Fruit fly (Drosophila melanogaster) ovary, adult (tissue): ENCODE data around the gene Orco.
A peak's percentile ranks its signal among the peaks of the same experiment; 100 is the strongest.

Experiments
- CG17801 ChIP-seq: fragments of 200-800 bp; optimal IDR thresholded peaks from 2 replicates; lab custom pipeline; 2019; ENCODE audit warnings: missing biosample characterization, mild to moderate bottlenecking, missing genetic modification characterization, moderate library complexity; ENCODE audit not compliant: partially characterized antibody

The Orco gene

dm6 chr3R:5412306-5412705 is at the start of gene Orco:
Orco (minus strand) TSS chr3R:5412406.
- TF ChIP-seq CG17801 (GFP tag; lab: Kevin White, UChicago) = no peak

- no peak for TF ChIP-seq CG17801 (GFP tag; lab: Kevin White, UChicago)
Measured at dm6 chr3R:5458627-5459026, 46.4 kb upstream of the Orco start.

dm6 chr3R:5454334-5454733 is 42.1 kb upstream of the Orco start:
- TF ChIP-seq CG17801 (GFP tag; lab: Kevin White, UChicago) = no peak

dm6 chr3R:5438750-5439149 is 26.5 kb upstream of the Orco start:
- TF ChIP-seq CG17801 (GFP tag; lab: Kevin White, UChicago) = no peak

- no peak for TF ChIP-seq CG17801 (GFP tag; lab: Kevin White, UChicago)
Measured at dm6 chr3R:5429786-5430185, 17.6 kb upstream of the Orco start.

dm6 chr3R:5427157-5427556 is 15.0 kb upstream of the Orco start, which contains the start of gene CG12147:
CG12147 (minus strand) TSS chr3R:5427257.
- no peak for TF ChIP-seq CG17801 (GFP tag; lab: Kevin White, UChicago)

- TF ChIP-seq CG17801 (GFP tag; lab: Kevin White, UChicago) = no peak
Measured at dm6 chr3R:5422123-5422522, 9.9 kb upstream of the Orco start.

- TF ChIP-seq CG17801 (GFP tag; lab: Kevin White, UChicago) = no peak
Measured at dm6 chr3R:5420454-5420853, 8.2 kb upstream of the Orco start.

dm6 chr3R:5414147-5414748 is 2.0 kb upstream of the Orco start, which contains the start of gene CG14669:
CG14669 (plus strand) TSS chr3R:5414527.
- no peak for TF ChIP-seq CG17801 (GFP tag; lab: Kevin White, UChicago)

- TF ChIP-seq CG17801 (GFP tag; lab: Kevin White, UChicago) = no peak
Measured at dm6 chr3R:5412987-5413386, 781 bp upstream of the Orco start.

- no peak for TF ChIP-seq CG17801 (GFP tag; lab: Kevin White, UChicago)
Measured at dm6 chr3R:5403963-5404362, 8.2 kb downstream of the Orco start, which contains the start of gene CG2663. CG2663 (minus strand) TSS chr3R:5404135.

dm6 chr3R:5399096-5399495 is 13.1 kb downstream of the Orco start, which contains the start of gene Or83a:
Or83a (minus strand) TSS chr3R:5399196.
- no peak for TF ChIP-seq CG17801 (GFP tag; lab: Kevin White, UChicago)

- TF ChIP-seq CG17801 (GFP tag; lab: Kevin White, UChicago) = no peak
Measured at dm6 chr3R:5395210-5395609, 17.0 kb downstream of the Orco start.

- TF ChIP-seq CG17801 (GFP tag; lab: Kevin White, UChicago) = peak; percentile 39
Measured at dm6 chr3R:5393742-5394391, 18.3 kb downstream of the Orco start, which contains the start of gene CG1172. CG1172 (plus strand) TSS chr3R:5393922.

dm6 chr3R:5392621-5393020 is 19.6 kb downstream of the Orco start, which contains the start of gene kkv:
kkv (minus strand) TSS chr3R:5392866.
- TF ChIP-seq CG17801 (GFP tag; lab: Kevin White, UChicago) = no peak

dm6 chr3R:5392033-5392432 is 20.2 kb downstream of the Orco start:
- no peak for TF ChIP-seq CG17801 (GFP tag; lab: Kevin White, UChicago)
